Worm (Caenorhabditis elegans): ENCODE results near the gene dis-3.
A peak's percentile ranks its signal among the peaks of the same experiment; 100 is the strongest.

dis-3 gene

DNA sequence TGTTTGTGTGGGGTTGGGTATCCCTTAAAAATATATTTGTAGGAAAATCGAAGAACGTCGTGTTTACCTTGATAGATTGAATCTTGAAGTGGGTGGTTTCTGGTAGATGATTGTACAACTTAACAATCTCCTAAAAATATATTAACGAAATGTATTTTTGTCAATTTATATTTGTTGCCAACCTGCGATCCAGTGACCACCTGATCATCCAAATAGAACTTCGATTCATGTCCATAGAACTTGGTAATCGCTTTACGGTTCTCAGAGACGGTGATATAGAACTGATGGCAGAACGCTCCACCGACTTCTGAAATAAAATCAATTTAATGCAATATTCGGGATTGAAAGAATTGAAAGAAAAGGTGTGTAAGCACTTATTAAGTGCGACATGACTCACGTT lies 31.4 kb downstream of the dis-3 start:
- no peak for TF ChIP-seq sptf-1 (tag; optimal IDR thresholded peaks at IDR 0.05)
- no peak for TF ChIP-seq elt-1 (tag; optimal IDR thresholded peaks at IDR 0.05; ENCODE audit: borderline replicate concordance, insufficient read depth)
- TF ChIP-seq drap-1 (GFP tag; optimal IDR thresholded peaks at IDR 0.05): no peak
- no peak for TF ChIP-seq M03D4.4 (tag; optimal IDR thresholded peaks at IDR 0.05)
- TF ChIP-seq ceh-39 (tag; optimal IDR thresholded peaks at IDR 0.05): no peak
- no peak for TF ChIP-seq ceh-43 (GFP tag; optimal IDR thresholded peaks at IDR 0.05)

- TF ChIP-seq mls-2 (tag; optimal IDR thresholded peaks at IDR 0.05) (no peak), M03D4.4 (tag; optimal IDR thresholded peaks at IDR 0.05) (peak; percentile 23), hlh-1 (tag; optimal IDR thresholded peaks at IDR 0.05) (peak; percentile 6), mep-1 (tag; optimal IDR thresholded peaks at IDR 0.05) (peak; percentile 74), unc-120 (tag; optimal IDR thresholded peaks at IDR 0.05; ENCODE audit: poor library complexity, severe bottlenecking) (peak; percentile 74), lin-13 (tag; optimal IDR thresholded peaks at IDR 0.05) (peak; percentile 57), ceh-39 (tag; optimal IDR thresholded peaks at IDR 0.05) (peak; percentile 52), nhr-237 (tag; optimal IDR thresholded peaks at IDR 0.05) (peak; percentile 39), nhr-76 (tag; optimal IDR thresholded peaks at IDR 0.05) (no peak), lsy-2 (tag; optimal IDR thresholded peaks at IDR 0.05) (peak; percentile 73), pha-4 (tag; optimal IDR thresholded peaks at IDR 0.05) (peak; percentile 47)
Observed at ce11 chrIV:10128906-10129386, 31.9 kb downstream of the dis-3 start, which contains the start of the genes gtbp-1 and K08F4.3. TSS of gene gtbp-1 (minus strand) at chrIV:10128956. TSS of gene K08F4.3 (plus strand) at chrIV:10129257.

DNA sequence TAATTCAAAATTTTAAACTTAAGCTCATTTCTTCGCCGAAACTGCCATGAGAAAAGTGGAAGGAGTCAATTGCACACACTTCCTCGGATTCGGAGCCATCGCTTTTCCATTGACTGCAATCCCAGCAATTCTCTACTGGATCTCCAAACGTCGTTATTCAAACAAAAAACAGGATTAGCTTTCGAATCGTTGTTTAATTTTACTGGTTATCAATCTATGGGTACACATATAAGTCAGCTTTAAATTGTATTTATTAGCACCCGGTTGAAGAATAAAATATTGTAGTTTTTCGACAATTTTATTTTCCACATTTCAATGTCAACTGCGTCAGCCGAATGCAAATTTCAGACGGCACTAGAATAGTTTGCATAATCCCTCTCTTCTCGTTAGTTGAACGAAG lies 33.0 kb downstream of the dis-3 start, which contains the start of gene glt-3:
glt-3 (plus strand) TSS at position 301 of the 400 bp plus-strand sequence.
- no peak for TF ChIP-seq unc-39 (tag; optimal IDR thresholded peaks at IDR 0.05)
- no peak for TF ChIP-seq bed-3 (GFP tag; optimal IDR thresholded peaks at IDR 0.05)

ce11 chrIV:10135817-10136216 lies 38.8 kb downstream of the dis-3 start, which contains the start of gene K08F4.5:
TSS of gene K08F4.5 (minus strand) at chrIV:10135917.
- no peak for TF ChIP-seq elt-3 (tag; optimal IDR thresholded peaks at IDR 0.05)
- no peak for TF ChIP-seq nhr-76 (tag; optimal IDR thresholded peaks at IDR 0.05)
- TF ChIP-seq sem-2 (GFP tag; optimal IDR thresholded peaks at IDR 0.05): no peak
- no peak for TF ChIP-seq tbx-8 (GFP tag; optimal IDR thresholded peaks at IDR 0.05)
- TF ChIP-seq snpc-4 (tag; optimal IDR thresholded peaks at IDR 0.05): no peak
- no peak for TF ChIP-seq mep-1 (tag; optimal IDR thresholded peaks at IDR 0.05)
- TF ChIP-seq drap-1 (GFP tag; optimal IDR thresholded peaks at IDR 0.05): no peak
- no peak for TF ChIP-seq unc-39 (tag; optimal IDR thresholded peaks at IDR 0.05)
- TF ChIP-seq mls-2 (tag; optimal IDR thresholded peaks at IDR 0.05): no peak
- TF ChIP-seq M03D4.4 (tag; optimal IDR thresholded peaks at IDR 0.05): no peak
- TF ChIP-seq blmp-1 (tag; optimal IDR thresholded peaks at IDR 0.05): no peak
- TF ChIP-seq nhr-2 (tag; optimal IDR thresholded peaks at IDR 0.05): no peak
- TF ChIP-seq ceh-43 (GFP tag; optimal IDR thresholded peaks at IDR 0.05): no peak
- no peak for TF ChIP-seq ztf-11 (tag; optimal IDR thresholded peaks at IDR 0.05)

ce11 chrIV:10137804-10138203 lies 40.8 kb downstream of the dis-3 start, which contains the start of gene K08F4.12:
TSS of gene K08F4.12 (plus strand) at chrIV:10138104.
- TF ChIP-seq ceh-83 (GFP tag; optimal IDR thresholded peaks at IDR 0.05) (no peak), ces-1 (GFP tag; optimal IDR thresholded peaks at IDR 0.05) (no peak), blmp-1 (tag; optimal IDR thresholded peaks at IDR 0.05) (no peak)

DNA sequence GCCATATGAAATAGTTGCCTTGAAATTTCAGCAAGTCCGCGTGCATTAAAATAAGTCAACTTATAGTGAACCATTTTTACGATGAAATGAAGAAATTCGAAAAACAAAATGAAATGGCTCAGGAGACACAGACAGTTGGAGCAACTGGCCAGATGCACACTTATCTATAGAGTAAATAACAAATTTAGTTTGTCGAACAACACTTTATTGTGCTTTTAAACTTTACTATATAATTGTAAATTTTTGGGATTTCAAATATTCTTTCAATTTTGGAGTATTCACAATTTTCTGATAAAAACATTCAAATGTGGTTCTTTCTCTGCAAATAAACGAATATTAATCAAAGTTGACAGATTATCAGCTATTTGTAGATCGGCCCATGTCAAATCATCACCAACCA lies 43.1 kb downstream of the dis-3 start, which contains the start of gene gst-3:
gst-3 (minus strand) TSS at position 101 of the 400 bp plus-strand sequence.
- no peak for TF ChIP-seq sptf-1 (tag; optimal IDR thresholded peaks at IDR 0.05)

DNA sequence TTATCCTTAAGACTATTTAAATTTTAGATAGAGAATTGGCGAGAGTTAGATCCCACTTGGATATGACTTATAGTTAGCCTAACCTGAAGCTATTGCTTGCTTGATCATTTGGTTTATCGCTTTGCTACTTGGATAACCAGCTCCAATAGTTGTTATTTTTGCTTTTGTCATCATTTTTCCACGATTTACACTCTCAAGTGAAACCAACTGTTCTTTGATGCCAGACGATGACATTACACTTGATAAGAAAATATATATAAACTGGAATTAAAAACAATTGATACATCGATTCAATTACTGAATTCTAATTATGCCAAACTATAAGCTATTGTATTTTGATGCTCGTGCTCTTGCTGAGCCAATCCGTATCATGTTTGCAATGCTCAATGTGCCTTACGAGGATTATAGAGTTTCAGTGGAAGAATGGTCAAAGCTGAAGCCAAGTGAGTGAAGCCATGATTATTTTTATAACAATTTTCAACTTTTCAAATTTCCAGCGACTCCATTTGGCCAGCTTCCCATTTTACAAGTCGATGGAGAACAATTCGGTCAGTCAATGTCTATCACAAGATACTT lies 45.0 kb downstream of the dis-3 start, which contains the start of the genes gst-2, gst-4 and dhs-12:
gst-2 (minus strand) TSS at position 132 of the 576 bp plus-strand sequence.
gst-4 (plus strand) TSS at position 296 of the 576 bp plus-strand sequence.
dhs-12 (plus strand) TSS at position 526 of the 576 bp plus-strand sequence.
- TF ChIP-seq nhr-2 (tag; optimal IDR thresholded peaks at IDR 0.05) (no peak), blmp-1 (tag; optimal IDR thresholded peaks at IDR 0.05) (no peak), flh-1 (GFP tag; optimal IDR thresholded peaks at IDR 0.05) (no peak), ceh-39 (tag; optimal IDR thresholded peaks at IDR 0.05) (no peak), nhr-237 (tag; optimal IDR thresholded peaks at IDR 0.05) (no peak), sem-2 (GFP tag; optimal IDR thresholded peaks at IDR 0.05) (no peak), pha-4 (tag; optimal IDR thresholded peaks at IDR 0.05) (no peak), bed-3 (GFP tag; optimal IDR thresholded peaks at IDR 0.05) (no peak), sptf-1 (tag; optimal IDR thresholded peaks at IDR 0.05) (no peak), M03D4.4 (tag; optimal IDR thresholded peaks at IDR 0.05) (no peak), cnd-1 (tag; optimal IDR thresholded peaks at IDR 0.05) (no peak), nhr-12 (tag; optimal IDR thresholded peaks at IDR 0.05) (no peak), lsy-2 (tag; optimal IDR thresholded peaks at IDR 0.05) (no peak), mab-5 (tag; optimal IDR thresholded peaks at IDR 0.05) (no peak), unc-120 (tag; optimal IDR thresholded peaks at IDR 0.05; ENCODE audit: poor library complexity, severe bottlenecking) (no peak), lin-32 (GFP tag; optimal IDR thresholded peaks at IDR 0.05) (no peak), ces-1 (GFP tag; optimal IDR thresholded peaks at IDR 0.05) (no peak), ceh-43 (GFP tag; optimal IDR thresholded peaks at IDR 0.05) (no peak)

Measured in whole organism, mixed stage, embryonic.